ENCODE assay signal across 7 worm cellular contexts in genomic region chrIII:8511711-8512110, ce11.
TF ChIP-seq lines count a peak whose summit lies in the region.

No protein-coding gene starts in this region.

TF ChIP-seq in whole organism, L1 larva, 84 proteins besides CTCF, POLR2A, EP300 and RAD21:
- TF ChIP-seq unc-130 (tag; optimal IDR thresholded peaks at IDR 0.05; lab: Kevin White, UChicago) (no peak), lin-14 (GFP tag; optimal IDR thresholded peaks at IDR 0.05; lab: Kevin White, UChicago) (peak; percentile 63), ceh-82 (tag; optimal IDR thresholded peaks at IDR 0.05; lab: Kevin White, UChicago) (peak in 1 of 3 experiments; percentile 18), swsn-7 (tag; optimal IDR thresholded peaks at IDR 0.05; lab: Kevin White, UChicago) (peak; percentile 6), fkh-10 (GFP tag; optimal IDR thresholded peaks at IDR 0.05; lab: Kevin White, UChicago) (peak; percentile 87), egl-13 (tag; optimal IDR thresholded peaks at IDR 0.05; lab: Kevin White, UChicago) (peak; percentile 34), snpc-4 (tag; optimal IDR thresholded peaks at IDR 0.05; lab: Kevin White, UChicago) (no peak), blmp-1 (tag; optimal IDR thresholded peaks at IDR 0.05; lab: Kevin White, UChicago) (peak; percentile 40), ces-1 (GFP tag; optimal IDR thresholded peaks at IDR 0.05; lab: Kevin White, UChicago) (no peak), nhr-20 (tag; optimal IDR thresholded peaks at IDR 0.05; lab: Kevin White, UChicago) (no peak), nhr-71 (tag; optimal IDR thresholded peaks at IDR 0.05; lab: Kevin White, UChicago) (peak; percentile 41), unc-86 (tag; optimal IDR thresholded peaks at IDR 0.05; lab: Kevin White, UChicago) (no peak)

TF ChIP-seq in whole organism, L2 larva, 48 proteins besides CTCF, POLR2A, EP300 and RAD21 (continues in another document):
- no peak for TF ChIP-seq lin-39 (tag; optimal IDR thresholded peaks at IDR 0.05; lab: Kevin White, UChicago)
- TF ChIP-seq ceh-82 (tag; optimal IDR thresholded peaks at IDR 0.05; lab: Kevin White, UChicago): no peak
- TF ChIP-seq lin-13 (GFP tag; optimal IDR thresholded peaks at IDR 0.05; lab: Kevin White, UChicago): no peak
- TF ChIP-seq nhr-237 (tag; optimal IDR thresholded peaks at IDR 0.05; lab: Kevin White, UChicago): no peak
- TF ChIP-seq lin-11 (tag; optimal IDR thresholded peaks at IDR 0.05; lab: Kevin White, UChicago): no peak
- TF ChIP-seq F13H6.1 (tag; optimal IDR thresholded peaks at IDR 0.05; lab: Kevin White, UChicago): peak; percentile 12
- TF ChIP-seq sma-9 (GFP tag; optimal IDR thresholded peaks at IDR 0.05; lab: Kevin White, UChicago): no peak
- TF ChIP-seq sma-9 (tag; optimal IDR thresholded peaks at IDR 0.05; lab: Kevin White, UChicago): no peak
- TF ChIP-seq mab-5 (tag; optimal IDR thresholded peaks at IDR 0.05; lab: Kevin White, UChicago): no peak
- no peak for TF ChIP-seq skn-1 (tag; optimal IDR thresholded peaks at IDR 0.05; lab: Kevin White, UChicago)
- TF ChIP-seq ztf-4 (tag; optimal IDR thresholded peaks at IDR 0.05; lab: Kevin White, UChicago): no peak
- TF ChIP-seq unc-62 (GFP tag; optimal IDR thresholded peaks at IDR 0.05; lab: Kevin White, UChicago): no peak
- TF ChIP-seq blmp-1 (tag; optimal IDR thresholded peaks at IDR 0.05; lab: Kevin White, UChicago; ENCODE audit: insufficient read depth): no peak
- TF ChIP-seq nhr-23 (tag; optimal IDR thresholded peaks at IDR 0.05; lab: Kevin White, UChicago): no peak

TF ChIP-seq in whole organism, L3 larva, 47 proteins besides CTCF, POLR2A, EP300 and RAD21:
- TF ChIP-seq ZK546.5 (tag; optimal IDR thresholded peaks at IDR 0.05; lab: Kevin White, UChicago): no peak
- no peak for TF ChIP-seq fkh-2 (tag; optimal IDR thresholded peaks at IDR 0.05; lab: Kevin White, UChicago)
- no peak for TF ChIP-seq ama-1 (optimal IDR thresholded peaks at IDR 0.05; lab: Kevin White, UChicago)
- no peak for TF ChIP-seq nhr-77 (tag; optimal IDR thresholded peaks at IDR 0.05; lab: Kevin White, UChicago)
- no peak for TF ChIP-seq mml-1 (tag; optimal IDR thresholded peaks at IDR 0.05; lab: Kevin White, UChicago)
- TF ChIP-seq mdl-1 (tag; optimal IDR thresholded peaks at IDR 0.05; lab: Kevin White, UChicago): no peak
- TF ChIP-seq fos-1 (tag; optimal IDR thresholded peaks at IDR 0.05; lab: Kevin White, UChicago): no peak
- peak; percentile 45 for TF ChIP-seq nfya-1 (tag; optimal IDR thresholded peaks at IDR 0.05; lab: Kevin White, UChicago; ENCODE audit: insufficient read depth)
- no peak for TF ChIP-seq ceh-9 (tag; optimal IDR thresholded peaks at IDR 0.05; lab: Kevin White, UChicago)
- no peak for TF ChIP-seq R02D3.7 (tag; optimal IDR thresholded peaks at IDR 0.05; lab: Kevin White, UChicago)
- no peak for TF ChIP-seq elt-1 (tag; optimal IDR thresholded peaks at IDR 0.05; lab: Kevin White, UChicago)
- peak; percentile 87 for TF ChIP-seq fkh-10 (GFP tag; optimal IDR thresholded peaks at IDR 0.05; lab: Kevin White, UChicago)
- no peak for TF ChIP-seq nhr-11 (tag; optimal IDR thresholded peaks at IDR 0.05; lab: Kevin White, UChicago)
- no peak for TF ChIP-seq ceh-16 (tag; optimal IDR thresholded peaks at IDR 0.05; lab: Kevin White, UChicago)

TF ChIP-seq in whole organism, L4 larva, 104 proteins besides CTCF, POLR2A, EP300 and RAD21:
- TF ChIP-seq lsy-2 (tag; optimal IDR thresholded peaks at IDR 0.05; lab: Kevin White, UChicago) (peak in 1 of 2 experiments; percentile 14), ctbp-1 (GFP tag; IDR thresholded peaks at IDR 0.05; lab: Robert Waterston, UW) (0 out of 2 replicates have a peak, but pooled peaks have one; percentile 9), fkh-10 (GFP tag; optimal IDR thresholded peaks at IDR 0.05; lab: Kevin White, UChicago) (peak; percentile 87), zip-2 (tag; optimal IDR thresholded peaks at IDR 0.05; lab: Kevin White, UChicago) (no peak)

TF ChIP-seq in whole organism, early embryonic, 17 proteins besides CTCF, POLR2A, EP300 and RAD21:
- TF ChIP-seq hmbx-1 (tag; optimal IDR thresholded peaks at IDR 0.05; lab: Kevin White, UChicago) (no peak), aly-1 (tag; optimal IDR thresholded peaks at IDR 0.05; lab: Kevin White, UChicago) (no peak), hmg-4 (GFP tag; optimal IDR thresholded peaks at IDR 0.05; lab: Kevin White, UChicago) (peak; percentile 23)

TF ChIP-seq in whole organism, late embryonic, 69 proteins besides CTCF, POLR2A, EP300 and RAD21:
- TF ChIP-seq unc-42 (tag; optimal IDR thresholded peaks at IDR 0.05; lab: Kevin White, UChicago): peak; percentile 86
- no peak for TF ChIP-seq ceh-31 (tag; optimal IDR thresholded peaks at IDR 0.05; lab: Kevin White, UChicago)

TF ChIP-seq in whole organism, mixed stage, embryonic, 35 proteins besides CTCF, POLR2A, EP300 and RAD21:
- TF ChIP-seq lsy-2 (tag; optimal IDR thresholded peaks at IDR 0.05; lab: Kevin White, UChicago): no peak
- peak; percentile 82 for TF ChIP-seq ces-1 (GFP tag; optimal IDR thresholded peaks at IDR 0.05; lab: Kevin White, UChicago)

Comparison
In these comparisons a context has a peak if more than half of its experiments do, and no peak if none do; other contexts are left out.
1. Of the 29 proteins assayed by ChIP-seq in both whole organism, L4 larva and whole organism, L1 larva: peak only in whole organism, L4 larva: none; only in whole organism, L1 larva: none; in both: fkh-10; in neither: 26; mixed calls (peak in some experiments, not most) for 2.